Worm (Caenorhabditis elegans): ENCODE measurements around the gene lin-23.
A peak's percentile ranks its signal among the peaks of the same experiment; 100 is the strongest.

ce11 chrII:6370110-6370509 lies 993 bp upstream of the lin-23 start:
- no peak for TF ChIP-seq fkh-10 (GFP tag; optimal IDR thresholded peaks at IDR 0.05)
- no peak for TF ChIP-seq nhr-11 (tag; optimal IDR thresholded peaks at IDR 0.05)
- TF ChIP-seq hlh-15 (tag; optimal IDR thresholded peaks at IDR 0.05), result no peak
- TF ChIP-seq unc-86 (tag; optimal IDR thresholded peaks at IDR 0.05), result no peak
- no peak for TF ChIP-seq ama-1 (optimal IDR thresholded peaks at IDR 0.05)
- TF ChIP-seq F13H6.1 (tag; optimal IDR thresholded peaks at IDR 0.05), result no peak
- TF ChIP-seq pha-4 (tag; optimal IDR thresholded peaks at IDR 0.05), result no peak
- TF ChIP-seq nfya-1 (tag; optimal IDR thresholded peaks at IDR 0.05), result peak; percentile 75
- no peak for TF ChIP-seq dmd-4 (tag; optimal IDR thresholded peaks at IDR 0.05; ENCODE audit: borderline replicate concordance)
- no peak for TF ChIP-seq hlh-8 (tag; optimal IDR thresholded peaks at IDR 0.05)
- TF ChIP-seq tbx-2 (tag; optimal IDR thresholded peaks at IDR 0.05), result peak; percentile 71
- TF ChIP-seq ceh-19 (GFP tag; optimal IDR thresholded peaks at IDR 0.05), result no peak

All from whole organism, late embryonic.